Fruit fly (Drosophila melanogaster) whole organism, wandering third instar larva: ENCODE results near the gene CG3402.

Source experiments
- Abd-B ChIP-seq: fragments of >200 bp; optimal IDR thresholded peaks from 2 replicates; lab custom pipeline; 2017; ENCODE audit warnings: missing biosample characterization, missing genetic modification characterization
- CG32264 ChIP-seq: fragments of 200-800 bp; sonication (Bioruptor generic); optimal IDR thresholded peaks from 2 replicates; lab custom pipeline; 2016; ENCODE audit warnings: missing biosample characterization, missing genetic modification characterization
- CG9705 ChIP-seq: fragments of 200-800 bp; sonication (Bioruptor generic); optimal IDR thresholded peaks from 2 replicates; lab custom pipeline; 2018; ENCODE audit warnings: missing biosample characterization, mild to moderate bottlenecking, missing genetic modification characterization
- CrebA ChIP-seq: fragments of 200-800 bp; sonication (Bioruptor generic); optimal IDR thresholded peaks from 2 replicates; lab custom pipeline; 2016; ENCODE audit warnings: missing biosample characterization, mild to moderate bottlenecking, missing genetic modification characterization, borderline replicate concordance
- Dfd ChIP-seq: fragments of >200 bp; optimal IDR thresholded peaks from 2 replicates; lab custom pipeline; 2017; ENCODE audit warnings: missing biosample characterization, missing genetic modification characterization
- Dif ChIP-seq: fragments of 200-275, 200-300 bp; sonication (Bioruptor generic); optimal IDR thresholded peaks from 2 replicates; lab custom pipeline; 2018; ENCODE audit warnings: missing biosample characterization, missing genetic modification characterization; ENCODE audit not compliant: partially characterized antibody
- GATAd ChIP-seq: sonication (Bioruptor generic); optimal IDR thresholded peaks from 2 replicates; lab custom pipeline; 2016; ENCODE audit warnings: missing biosample characterization, missing genetic modification characterization
- HLH106 ChIP-seq: fragments of 200-800 bp; optimal IDR thresholded peaks from 3 replicates; lab custom pipeline; 2019; ENCODE audit warnings: missing biosample characterization, mild to moderate bottlenecking, missing genetic modification characterization, moderate library complexity
- Hnf4 ChIP-seq: fragments of 200-800 bp; sonication (Bioruptor generic); optimal IDR thresholded peaks from 2 replicates; lab custom pipeline; 2016; ENCODE audit warnings: missing biosample characterization, mild to moderate bottlenecking, missing genetic modification characterization
- Hr78 ChIP-seq: fragments of >200 bp; optimal IDR thresholded peaks from 2 replicates; lab custom pipeline; 2017; ENCODE audit warnings: missing biosample characterization, missing genetic modification characterization
- Hr83 ChIP-seq: fragments of 200-300 bp; sonication (Bioruptor generic); optimal IDR thresholded peaks from 2 replicates; lab custom pipeline; 2016; ENCODE audit warnings: missing biosample characterization, mild to moderate bottlenecking, missing genetic modification characterization, moderate library complexity; ENCODE audit not compliant: poor library complexity, severe bottlenecking
- Jra ChIP-seq: sonication (Bioruptor generic); optimal IDR thresholded peaks from 2 replicates; lab custom pipeline; 2016; ENCODE audit warnings: missing biosample characterization, missing genetic modification characterization
- Mio ChIP-seq: sonication (Bioruptor generic); optimal IDR thresholded peaks from 2 replicates; lab custom pipeline; 2016; ENCODE audit warnings: missing biosample characterization, missing genetic modification characterization
- Myc ChIP-seq: fragments of >200 bp; optimal IDR thresholded peaks from 2 replicates; lab custom pipeline; 2017
- N ChIP-seq: fragments of >200 bp; optimal IDR thresholded peaks from 2 replicates; lab custom pipeline; 2018; ENCODE audit warnings: missing biosample characterization, missing external identifiers, missing genetic modification characterization
- OdsH ChIP-seq: fragments of 200-800 bp; sonication (Bioruptor generic); optimal IDR thresholded peaks from 2 replicates; lab custom pipeline; 2016; ENCODE audit warnings: missing biosample characterization, mild to moderate bottlenecking, missing genetic modification characterization
- Rel ChIP-seq, 2 experiments: fragments of 200-800 bp; sonication (Bioruptor generic) in 1 of 2; optimal IDR thresholded peaks; 2 replicates in 1 of 2; 3 replicates in 1 of 2; lab custom pipeline; 2016 to 2019; ENCODE audit warnings: mild to moderate bottlenecking in 2 of 2, missing biosample characterization in 2 of 2, missing genetic modification characterization in 2 of 2, moderate library complexity in 1 of 2
- Sp1 ChIP-seq: fragments of 200-800 bp; sonication (Bioruptor generic); optimal IDR thresholded peaks from 3 replicates; lab custom pipeline; 2019; ENCODE audit warnings: missing biosample characterization, mild to moderate bottlenecking, missing genetic modification characterization, moderate library complexity
- Vsx2 ChIP-seq: fragments of 200-300, 225-300 bp; sonication (Bioruptor generic); optimal IDR thresholded peaks from 2 replicates; lab custom pipeline; 2018; ENCODE audit warnings: missing biosample characterization, missing genetic modification characterization; ENCODE audit not compliant: partially characterized antibody
- br ChIP-seq: fragments of 200-800 bp; sonication (Bioruptor generic); optimal IDR thresholded peaks from 2 replicates; lab custom pipeline; 2016; ENCODE audit warnings: missing biosample characterization, missing genetic modification characterization
- brk ChIP-seq: fragments of 200-800 bp; sonication (Bioruptor generic); optimal IDR thresholded peaks from 2 replicates; lab custom pipeline; 2016; ENCODE audit warnings: missing biosample characterization, mild to moderate bottlenecking, missing genetic modification characterization
- dl ChIP-seq, 2 experiments: fragments of 175-275, 200-275 bp in 1 of 2; fragments of 200-275 bp in 1 of 2; sonication (Bioruptor generic); optimal IDR thresholded peaks; lab custom pipeline; 2018; ENCODE audit warnings: mild to moderate bottlenecking in 2 of 2, missing biosample characterization in 2 of 2, missing genetic modification characterization in 2 of 2, moderate library complexity in 2 of 2; ENCODE audit not compliant: partially characterized antibody in 2 of 2, insufficient read depth in 1 of 2
- dmrt93B ChIP-seq: fragments of 200-800 bp; sonication (Bioruptor generic); optimal IDR thresholded peaks from 2 replicates; lab custom pipeline; 2018; ENCODE audit warnings: missing biosample characterization, mild to moderate bottlenecking, missing genetic modification characterization
- dsf ChIP-seq: sonication (Bioruptor generic); optimal IDR thresholded peaks from 2 replicates; lab custom pipeline; 2016; ENCODE audit warnings: missing biosample characterization, missing genetic modification characterization, borderline replicate concordance
- ey ChIP-seq: fragments of 200-800 bp; sonication (Bioruptor generic); optimal IDR thresholded peaks from 2 replicates; lab custom pipeline; 2016; ENCODE audit warnings: missing biosample characterization, missing genetic modification characterization
- foxo ChIP-seq, 2 experiments: fragments of 200-800 bp; sonication (Bioruptor generic); optimal IDR thresholded peaks; 2 replicates in 1 of 2; 3 replicates in 1 of 2; lab custom pipeline; 2016 to 2017; ENCODE audit warnings: missing biosample characterization in 2 of 2, missing genetic modification characterization in 2 of 2
- fru ChIP-seq: fragments of 200-800 bp; sonication (Bioruptor generic); optimal IDR thresholded peaks from 3 replicates; lab custom pipeline; 2016; ENCODE audit warnings: missing biosample characterization, mild to moderate bottlenecking, missing genetic modification characterization
- h ChIP-seq: fragments of 200-800 bp; sonication (Bioruptor generic); optimal IDR thresholded peaks from 3 replicates; lab custom pipeline; 2016; ENCODE audit warnings: missing biosample characterization, mild to moderate bottlenecking, missing genetic modification characterization
- jim ChIP-seq: fragments of 175-275, 200-325 bp; sonication (Bioruptor generic); optimal IDR thresholded peaks from 2 replicates; lab custom pipeline; 2016; ENCODE audit warnings: missing biosample characterization, mild to moderate bottlenecking, missing genetic modification characterization
- lola ChIP-seq: fragments of >200 bp; optimal IDR thresholded peaks from 2 replicates; lab custom pipeline; 2017; ENCODE audit warnings: missing biosample characterization, missing genetic modification characterization
- pan ChIP-seq: fragments of >200 bp; optimal IDR thresholded peaks from 2 replicates; lab custom pipeline; 2017
- psq ChIP-seq: fragments of 200-800 bp; sonication (Bioruptor generic); optimal IDR thresholded peaks from 3 replicates; lab custom pipeline; 2017; ENCODE audit warnings: missing biosample characterization, mild to moderate bottlenecking, missing genetic modification characterization, moderate library complexity
- rgr ChIP-seq: fragments of 200-800 bp; sonication (Bioruptor generic); optimal IDR thresholded peaks from 3 replicates; lab custom pipeline; 2016; ENCODE audit warnings: missing biosample characterization, mild to moderate bottlenecking, missing genetic modification characterization
- sage ChIP-seq: fragments of 200-800 bp; sonication (Bioruptor generic); optimal IDR thresholded peaks from 2 replicates; lab custom pipeline; 2016; ENCODE audit warnings: missing biosample characterization, mild to moderate bottlenecking, missing genetic modification characterization
- sv ChIP-seq: fragments of 200-800 bp; sonication (Bioruptor generic); optimal IDR thresholded peaks from 3 replicates; lab custom pipeline; 2016; ENCODE audit warnings: missing biosample characterization, missing genetic modification characterization
- tai ChIP-seq: sonication (Bioruptor generic); optimal IDR thresholded peaks from 2 replicates; lab custom pipeline; 2016; ENCODE audit warnings: missing biosample characterization, missing genetic modification characterization
- usp ChIP-seq: fragments of >200 bp; optimal IDR thresholded peaks from 2 replicates; lab custom pipeline; 2017; ENCODE audit warnings: missing biosample characterization, missing genetic modification characterization
- woc ChIP-seq: sonication (Bioruptor generic); optimal IDR thresholded peaks from 2 replicates; lab custom pipeline; 2016; ENCODE audit warnings: missing biosample characterization, mild to moderate bottlenecking, missing genetic modification characterization

Gene CG3402

DNA sequence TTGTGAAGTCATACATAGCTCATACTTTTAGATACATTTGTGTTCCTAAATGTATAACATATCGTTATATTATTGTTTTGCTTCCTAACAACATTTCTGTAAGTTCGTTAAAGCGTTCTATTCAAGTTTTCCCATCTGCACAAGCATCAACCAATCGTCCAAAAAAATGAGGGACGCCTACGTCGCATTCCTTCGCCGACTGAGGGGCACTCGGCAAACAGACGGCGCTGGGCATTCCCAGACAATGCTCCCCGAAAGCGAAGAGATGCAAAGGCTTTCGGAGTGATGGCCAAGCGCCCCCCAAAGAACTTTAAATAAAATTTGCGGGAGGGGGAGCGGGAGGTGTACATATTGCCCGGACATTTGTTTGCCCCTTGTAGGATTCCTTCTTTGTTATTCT, 41.9 kb downstream of the CG3402 start:
- TF ChIP-seq Dfd (GFP tag; lab: Kevin White, UChicago) (no peak), Abd-B (GFP tag; lab: Kevin White, UChicago) (no peak), Dif (GFP tag; lab: Kevin White, UChicago) (no peak), Mio (GFP tag; lab: Kevin White, UChicago) (no peak), Myc (lab: Kevin White, UChicago) (no peak), usp (GFP tag; lab: Kevin White, UChicago) (no peak), Hnf4 (GFP tag; lab: Kevin White, UChicago) (no peak), HLH106 (tag; lab: Kevin White, UChicago) (no peak), tai (GFP tag; lab: Kevin White, UChicago) (no peak), dmrt93B (GFP tag; lab: Kevin White, UChicago) (no peak), jim (GFP tag; lab: Kevin White, UChicago) (no peak), sage (GFP tag; lab: Kevin White, UChicago) (no peak)

DNA sequence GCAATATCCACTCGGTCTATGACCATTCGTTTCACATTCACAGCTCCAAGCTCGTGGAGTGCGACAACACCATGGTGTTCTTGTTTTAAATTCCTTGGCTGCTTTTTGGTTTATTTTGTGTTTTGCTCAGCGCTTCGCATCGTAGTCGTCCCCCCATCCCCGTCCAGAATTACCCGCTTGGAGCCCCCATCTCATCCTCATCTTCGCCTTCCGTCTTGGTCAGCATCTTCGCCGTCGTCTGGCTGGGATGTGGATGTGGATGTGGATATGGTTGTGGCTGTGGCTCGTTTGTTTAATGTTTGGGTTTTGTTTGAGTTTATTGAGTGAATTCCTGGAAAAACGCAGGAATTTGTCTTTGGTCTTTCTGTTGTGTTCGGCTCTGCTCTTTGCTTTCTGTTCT, 43.5 kb downstream of the CG3402 start:
- peak; percentile 97 for TF ChIP-seq psq (GFP tag; lab: Kevin White, UChicago)
- no peak for TF ChIP-seq tai (GFP tag; lab: Kevin White, UChicago)
- peak; percentile 20 for TF ChIP-seq Dif (GFP tag; lab: Kevin White, UChicago)
- TF ChIP-seq, all 38 proteins: peak for 2

DNA sequence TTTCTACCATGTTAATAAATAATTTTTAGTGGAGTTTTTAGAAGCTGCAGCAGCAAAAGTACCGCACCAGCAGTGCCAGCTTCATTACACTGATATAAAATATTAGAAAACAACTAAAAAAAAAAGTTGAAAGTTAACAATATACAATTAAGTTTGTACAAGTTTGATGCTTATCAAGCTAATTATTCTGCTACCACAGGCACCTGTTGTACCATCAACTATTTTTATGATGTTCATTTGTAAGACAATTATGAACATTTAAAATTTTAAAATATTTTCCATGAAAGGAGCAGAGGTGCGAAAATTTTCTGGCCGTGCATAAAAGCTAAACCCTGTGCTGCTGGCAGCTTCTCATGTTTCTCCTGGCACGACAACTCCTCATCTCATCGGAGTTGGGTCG, 44.3 kb downstream of the CG3402 start:
- TF ChIP-seq h (GFP tag; lab: Kevin White, UChicago) = peak; percentile 85
- peak; percentile 66 for TF ChIP-seq CG9705 (GFP tag; lab: Kevin White, UChicago)
- no peak for TF ChIP-seq Dfd (GFP tag; lab: Kevin White, UChicago)
- peak; percentile 90 for TF ChIP-seq Sp1 (GFP tag; lab: Kevin White, UChicago)
- peak; percentile 77 for TF ChIP-seq Hnf4 (GFP tag; lab: Kevin White, UChicago)
- TF ChIP-seq sage (GFP tag; lab: Kevin White, UChicago) = peak; percentile 84
- peak; percentile 47 for TF ChIP-seq CrebA
- TF ChIP-seq tai (GFP tag; lab: Kevin White, UChicago) = peak; percentile 46
- peak; percentile 83 for TF ChIP-seq ey (GFP tag; lab: Kevin White, UChicago)
- TF ChIP-seq Dif (GFP tag; lab: Kevin White, UChicago) = no peak
- peak; percentile 86 for TF ChIP-seq OdsH (GFP tag; lab: Kevin White, UChicago)
- TF ChIP-seq HLH106 (tag; lab: Kevin White, UChicago) = peak; percentile 66
- peak; percentile 85 for TF ChIP-seq br (GFP tag; lab: Kevin White, UChicago)
- peak; percentile 59 for TF ChIP-seq CG32264 (GFP tag; lab: Kevin White, UChicago)
- no peak for TF ChIP-seq GATAd (GFP tag; lab: Kevin White, UChicago)
- TF ChIP-seq jim (GFP tag; lab: Kevin White, UChicago) = no peak
- TF ChIP-seq lola = no peak
- peak; percentile 80 for TF ChIP-seq dmrt93B (GFP tag; lab: Kevin White, UChicago)
- peak; percentile 44 for TF ChIP-seq dsf
- TF ChIP-seq Mio (GFP tag; lab: Kevin White, UChicago) = no peak
- TF ChIP-seq psq (GFP tag; lab: Kevin White, UChicago) = peak; percentile 67
- TF ChIP-seq brk (GFP tag; lab: Kevin White, UChicago) = peak; percentile 57
- TF ChIP-seq fru (GFP tag; lab: Kevin White, UChicago) = peak; percentile 89
- peak; percentile 37 to 90 for TF ChIP-seq foxo (GFP tag; optimal IDR thresholded peaks at IDR 0.05; lab: Kevin White, UChicago)
- TF ChIP-seq Abd-B (GFP tag; lab: Kevin White, UChicago) = no peak
- no peak for TF ChIP-seq N
- peak; percentile 37 for TF ChIP-seq Jra (GFP tag; lab: Kevin White, UChicago)
- TF ChIP-seq sv (GFP tag; lab: Kevin White, UChicago) = no peak
- no peak for TF ChIP-seq Hr78
- TF ChIP-seq Myc (lab: Kevin White, UChicago) = no peak
- no peak for TF ChIP-seq Hr83
- no peak for TF ChIP-seq pan (lab: Kevin White, UChicago)
- no peak for TF ChIP-seq usp (GFP tag; lab: Kevin White, UChicago)
- TF ChIP-seq woc (GFP tag; lab: Kevin White, UChicago) = peak; percentile 84
- TF ChIP-seq Vsx2 (GFP tag; lab: Kevin White, UChicago) = no peak
- TF ChIP-seq Rel (GFP tag; optimal IDR thresholded peaks at IDR 0.05; lab: Kevin White, UChicago) = peak; percentile 22
- no peak for TF ChIP-seq Rel (tag; optimal IDR thresholded peaks at IDR 0.05; lab: Kevin White, UChicago)
- TF ChIP-seq dl (GFP tag; optimal IDR thresholded peaks at IDR 0.05; lab: Kevin White, UChicago; ENCODE audit: insufficient read depth in 1 of 2, partially characterized antibody in 2 of 2) = no peak
- TF ChIP-seq rgr (GFP tag; lab: Kevin White, UChicago) = peak; percentile 86
- TF ChIP-seq, all 38 proteins: peak for 22
